Fruit fly (Drosophila melanogaster) whole organism, adult: Measurements from ENCODE around the gene Pss.

ENCODE experiments used
- CG11617 ChIP-seq: fragments of 200-800 bp; sonication (Bioruptor generic); optimal IDR thresholded peaks from 2 replicates; lab custom pipeline; 2017; ENCODE audit warnings: mild to moderate bottlenecking, missing biosample characterization, missing genetic modification reagents, missing genetic modification characterization
- CG12768 ChIP-seq: fragments of 200-800 bp; sonication (Bioruptor generic); optimal IDR thresholded peaks from 2 replicates; lab custom pipeline; 2017; ENCODE audit warnings: missing biosample characterization, missing genetic modification characterization, mild to moderate bottlenecking, moderate library complexity, missing genetic modification reagents
- CG14711 ChIP-seq: fragments of 200-800 bp; sonication (Bioruptor generic); optimal IDR thresholded peaks from 2 replicates; lab custom pipeline; 2018; ENCODE audit warnings: missing biosample characterization, mild to moderate bottlenecking, missing genetic modification characterization, moderate library complexity
- CG1620 ChIP-seq: fragments of 200-800 bp; sonication (Bioruptor generic); optimal IDR thresholded peaks from 2 replicates; lab custom pipeline; 2016; ENCODE audit warnings: missing biosample characterization, missing genetic modification characterization
- CG33017 ChIP-seq: fragments of 200-800 bp; sonication (Bioruptor generic); optimal IDR thresholded peaks from 2 replicates; lab custom pipeline; 2018; ENCODE audit warnings: missing biosample characterization, mild to moderate bottlenecking, missing genetic modification characterization, moderate library complexity
- CG5204 ChIP-seq: fragments of 200-800 bp; sonication (Bioruptor generic); optimal IDR thresholded peaks from 2 replicates; lab custom pipeline; 2016; ENCODE audit warnings: missing biosample characterization, missing genetic modification characterization
- CG7045 ChIP-seq: fragments of 200-800 bp; sonication (Bioruptor generic); optimal IDR thresholded peaks from 2 replicates; lab custom pipeline; 2017; ENCODE audit warnings: missing biosample characterization, mild to moderate bottlenecking, missing genetic modification characterization
- CG7101 ChIP-seq: fragments of 200-800 bp; sonication (Bioruptor generic); optimal IDR thresholded peaks from 2 replicates; lab custom pipeline; 2018; ENCODE audit warnings: missing biosample characterization, mild to moderate bottlenecking, missing genetic modification characterization, moderate library complexity
- Clk ChIP-seq: fragments of 200-800 bp; sonication (Bioruptor generic); optimal IDR thresholded peaks from 2 replicates; lab custom pipeline; 2017; ENCODE audit warnings: missing biosample characterization, missing genetic modification characterization
- Crg-1 ChIP-seq: fragments of 200-800 bp; sonication (Bioruptor generic); optimal IDR thresholded peaks from 2 replicates; lab custom pipeline; 2016; ENCODE audit warnings: missing biosample characterization, missing genetic modification characterization
- Hr96 ChIP-seq: fragments of 200-800 bp; sonication (Bioruptor generic); optimal IDR thresholded peaks from 2 replicates; lab custom pipeline; 2016; ENCODE audit warnings: missing biosample characterization, missing genetic modification characterization
- Mnt ChIP-seq: fragments of 200-800 bp; sonication (Bioruptor generic); optimal IDR thresholded peaks from 2 replicates; lab custom pipeline; 2016; ENCODE audit warnings: missing biosample characterization, mild to moderate bottlenecking, missing genetic modification characterization
- bab1 ChIP-seq: fragments of 200-800 bp; sonication (Bioruptor generic); optimal IDR thresholded peaks from 3 replicates; lab custom pipeline; 2019; ENCODE audit warnings: missing biosample characterization, mild to moderate bottlenecking, missing genetic modification characterization, moderate library complexity
- cic ChIP-seq: fragments of 200-800 bp; sonication (Bioruptor generic); optimal IDR thresholded peaks from 2 replicates; lab custom pipeline; 2017; ENCODE audit warnings: missing biosample characterization, mild to moderate bottlenecking, missing genetic modification characterization, moderate library complexity
- cnc ChIP-seq, 2 experiments: fragments of >200 bp; optimal IDR thresholded peaks; 2 replicates each; lab custom pipeline; 2017
- kay ChIP-seq: fragments of 200-800 bp; sonication (Bioruptor generic); peaks from one replicate; lab custom pipeline; 2016; ENCODE audit warnings: missing biosample characterization, missing genetic modification characterization, borderline replicate concordance
- ovo ChIP-seq: fragments of 200-800 bp; sonication (Bioruptor generic); optimal IDR thresholded peaks from 2 replicates; lab custom pipeline; 2016; ENCODE audit warnings: missing biosample characterization, missing genetic modification characterization
- pad ChIP-seq: fragments of 200-800 bp; sonication (Bioruptor generic); optimal IDR thresholded peaks from 3 replicates; lab custom pipeline; 2017; ENCODE audit warnings: missing biosample characterization, missing genetic modification characterization, mild to moderate bottlenecking, moderate library complexity, missing genetic modification reagents
- tj ChIP-seq: fragments of 200-800 bp; sonication (Bioruptor generic); optimal IDR thresholded peaks from 3 replicates; lab custom pipeline; 2017; ENCODE audit warnings: missing biosample characterization, mild to moderate bottlenecking, missing genetic modification characterization, moderate library complexity
- toe ChIP-seq: fragments of 200-800 bp; sonication (Bioruptor generic); optimal IDR thresholded peaks from 2 replicates; lab custom pipeline; 2016; ENCODE audit warnings: missing biosample characterization, missing genetic modification characterization

Pss gene

DNA sequence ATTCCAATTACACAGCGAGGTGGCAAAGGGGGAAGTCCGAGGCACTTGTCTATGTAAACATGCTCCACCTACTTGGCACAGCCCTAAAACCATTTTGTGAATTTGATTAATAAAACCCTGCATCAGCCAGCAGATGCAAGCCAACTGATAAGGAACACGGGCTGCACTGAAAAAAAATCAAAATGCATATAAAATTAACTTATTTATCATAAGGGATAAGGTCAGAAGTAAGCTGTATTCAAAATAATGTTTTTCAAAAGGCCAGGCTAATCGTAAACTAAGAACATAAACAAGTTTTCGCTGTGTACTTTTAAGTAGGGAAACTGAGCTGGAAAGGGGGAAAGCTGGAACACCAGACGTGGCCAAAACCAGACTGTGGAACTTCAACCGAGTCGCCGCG lies 25.9 kb upstream of the Pss start:
- TF ChIP-seq Mnt (GFP tag; lab: Kevin White, UChicago) (no peak), Clk (no peak), CG12768 (GFP tag; lab: Kevin White, UChicago) (no peak), Hr96 (GFP tag; lab: Kevin White, UChicago) (no peak), kay (GFP tag; lab: Kevin White, UChicago) (no peak), pad (GFP tag; lab: Kevin White, UChicago) (no peak), CG14711 (tag; lab: Kevin White, UChicago) (no peak), tj (GFP tag; lab: Kevin White, UChicago) (no peak), CG33017 (tag; lab: Kevin White, UChicago) (no peak), CG7101 (tag; lab: Kevin White, UChicago) (no peak), ovo (no peak), bab1 (GFP tag; lab: Kevin White, UChicago) (no peak), Crg-1 (GFP tag; lab: Kevin White, UChicago) (no peak), CG7045 (GFP tag; lab: Kevin White, UChicago) (no peak), CG1620 (GFP tag; lab: Kevin White, UChicago) (no peak), toe (no peak), CG5204 (GFP tag; lab: Kevin White, UChicago) (no peak)

DNA sequence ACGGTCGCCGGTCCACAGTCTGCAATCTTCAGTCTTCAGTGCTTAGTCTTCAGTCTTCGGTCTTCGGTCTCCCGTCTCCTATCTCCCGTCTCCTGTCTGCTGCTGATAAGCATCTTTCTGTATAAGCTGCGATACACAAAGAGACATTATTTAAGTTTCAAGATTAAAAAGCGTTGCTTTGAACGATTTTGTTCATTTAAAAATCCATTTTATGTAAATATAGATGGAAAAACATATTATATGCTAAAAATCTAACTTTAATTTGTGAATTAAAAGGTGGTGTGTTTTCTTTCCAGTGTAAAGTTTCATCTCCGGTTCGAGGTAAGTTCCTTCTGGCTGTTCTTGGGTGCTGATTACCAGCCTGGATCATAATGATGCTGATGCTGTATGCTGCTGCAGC lies 23.4 kb upstream of the Pss start:
- TF ChIP-seq CG11617 (GFP tag; lab: Kevin White, UChicago) (no peak), CG12768 (GFP tag; lab: Kevin White, UChicago) (no peak), CG7045 (GFP tag; lab: Kevin White, UChicago) (no peak)

dm6 chr3L:20548201-20548854 lies 22.4 kb upstream of the Pss start:
- TF ChIP-seq Hr96 (GFP tag; lab: Kevin White, UChicago), result no peak
- TF ChIP-seq cic (GFP tag; lab: Kevin White, UChicago), result no peak
- no peak for TF ChIP-seq Mnt (GFP tag; lab: Kevin White, UChicago)
- TF ChIP-seq kay (GFP tag; lab: Kevin White, UChicago), result no peak
- TF ChIP-seq Clk, result no peak
- TF ChIP-seq toe, result no peak
- no peak for TF ChIP-seq CG1620 (GFP tag; lab: Kevin White, UChicago)
- TF ChIP-seq CG7045 (GFP tag; lab: Kevin White, UChicago), result no peak
- TF ChIP-seq Crg-1 (GFP tag; lab: Kevin White, UChicago), result no peak
- no peak for TF ChIP-seq pad (GFP tag; lab: Kevin White, UChicago)
- TF ChIP-seq tj (GFP tag; lab: Kevin White, UChicago), result no peak
- no peak for TF ChIP-seq CG7101 (tag; lab: Kevin White, UChicago)
- no peak for TF ChIP-seq CG11617 (GFP tag; lab: Kevin White, UChicago)
- TF ChIP-seq CG14711 (tag; lab: Kevin White, UChicago), result no peak
- TF ChIP-seq ovo, result no peak

dm6 chr3L:20540975-20541951 lies 15.3 kb upstream of the Pss start:
- no peak for TF ChIP-seq CG14711 (tag; lab: Kevin White, UChicago)
- TF ChIP-seq CG7045 (GFP tag; lab: Kevin White, UChicago), result no peak
- TF ChIP-seq bab1 (GFP tag; lab: Kevin White, UChicago), result peak; percentile 4
- TF ChIP-seq ovo, result no peak
- TF ChIP-seq CG5204 (GFP tag; lab: Kevin White, UChicago), result no peak

DNA sequence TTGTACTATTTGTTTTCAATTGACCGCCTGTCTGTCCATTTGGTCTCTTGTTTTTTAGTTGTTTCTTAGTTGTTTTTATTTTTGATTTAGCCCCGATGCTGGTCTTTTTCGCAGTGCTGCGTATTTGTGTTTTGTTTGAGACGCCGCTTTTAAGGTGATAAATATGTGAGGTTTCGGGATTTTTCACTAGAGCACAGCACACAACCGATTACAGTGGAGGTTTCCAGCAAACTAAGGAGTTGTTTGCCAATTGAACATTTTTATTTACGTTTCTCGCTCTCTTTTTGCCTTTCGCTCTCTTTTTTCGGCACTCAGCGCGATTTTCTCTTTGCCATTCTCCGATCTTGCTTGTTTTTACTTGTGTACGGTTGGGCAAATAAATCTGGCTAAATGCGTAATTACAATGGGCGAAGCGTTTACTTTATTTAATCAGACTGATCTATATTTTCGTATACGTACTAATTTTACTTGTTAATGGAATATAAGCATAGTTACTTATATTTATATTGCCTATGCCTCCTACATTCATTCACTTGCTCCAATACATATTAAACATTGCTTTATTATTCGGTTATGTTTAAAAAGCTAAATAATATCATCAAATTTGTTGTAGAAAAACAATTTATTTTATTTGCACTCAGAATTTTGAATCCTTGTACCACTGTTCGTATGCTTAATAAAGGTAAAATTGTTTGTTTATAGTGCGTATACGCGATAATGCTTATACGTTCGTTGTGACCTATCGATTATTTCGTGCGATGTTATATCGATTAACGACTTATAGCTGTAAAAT lies 14.4 kb upstream of the Pss start, which contains the start of gene Rcd2:
Rcd2 (minus strand) TSS at position 236 of the 793 bp plus-strand sequence.
- TF ChIP-seq kay (GFP tag; lab: Kevin White, UChicago), result peak; percentile 84
- TF ChIP-seq bab1 (GFP tag; lab: Kevin White, UChicago), result peak; percentile 76
- peak; percentile 66 for TF ChIP-seq toe
- no peak for TF ChIP-seq ovo
- no peak for TF ChIP-seq cnc (optimal IDR thresholded peaks at IDR 0.05; lab: Kevin White, UChicago)
- TF ChIP-seq pad (GFP tag; lab: Kevin White, UChicago), result peak; percentile 47
- peak; percentile 91 for TF ChIP-seq CG33017 (tag; lab: Kevin White, UChicago)
- peak; percentile 89 for TF ChIP-seq CG12768 (GFP tag; lab: Kevin White, UChicago)
- TF ChIP-seq Clk, result peak; percentile 34
- peak; percentile 19 for TF ChIP-seq CG1620 (GFP tag; lab: Kevin White, UChicago)
- peak; percentile 9 for TF ChIP-seq tj (GFP tag; lab: Kevin White, UChicago)
- peak; percentile 87 for TF ChIP-seq CG7101 (tag; lab: Kevin White, UChicago)
- no peak for TF ChIP-seq Crg-1 (GFP tag; lab: Kevin White, UChicago)
- peak; percentile 65 for TF ChIP-seq Hr96 (GFP tag; lab: Kevin White, UChicago)
- peak; percentile 71 for TF ChIP-seq CG5204 (GFP tag; lab: Kevin White, UChicago)
- TF ChIP-seq CG14711 (tag; lab: Kevin White, UChicago), result peak; percentile 76
- peak; percentile 85 for TF ChIP-seq cic (GFP tag; lab: Kevin White, UChicago)
- peak; percentile 80 for TF ChIP-seq CG7045 (GFP tag; lab: Kevin White, UChicago)
- peak; percentile 87 for TF ChIP-seq CG11617 (GFP tag; lab: Kevin White, UChicago)
- peak; percentile 45 for TF ChIP-seq Mnt (GFP tag; lab: Kevin White, UChicago)
